Worm (Caenorhabditis elegans) whole organism, late embryonic: ENCODE measurements around the gene scl-7.

Source experiments
- C38D4.7 ChIP-seq: fragments of 200-800 bp; sonication (Bioruptor generic); optimal IDR thresholded peaks from 2 replicates; lab custom pipeline; 2018; ENCODE audit warnings: mild to moderate bottlenecking, missing genetic modification characterization, moderate library complexity, missing compliant biosample characterization
- F13H6.1 ChIP-seq: sonication (generic microtip); optimal IDR thresholded peaks from 2 replicates; lab custom pipeline; 2016; ENCODE audit warnings: missing genetic modification characterization, missing compliant biosample characterization
- K02D7.2 ChIP-seq: sonication (generic microtip); optimal IDR thresholded peaks from 2 replicates; lab custom pipeline; 2017; ENCODE audit warnings: mild to moderate bottlenecking, missing genetic modification characterization, missing compliant biosample characterization
- ama-1 ChIP-seq: fragments of 150-350 bp; optimal IDR thresholded peaks from 2 replicates; lab custom pipeline; 2014
- ceh-14 ChIP-seq: sonication (generic microtip); optimal IDR thresholded peaks from 2 replicates; lab custom pipeline; 2016; ENCODE audit warnings: missing genotype, missing genetic modification characterization, missing compliant biosample characterization
- ceh-18 ChIP-seq: sonication (generic microtip); optimal IDR thresholded peaks from 2 replicates; lab custom pipeline; 2016; ENCODE audit warnings: missing genetic modification characterization, missing compliant biosample characterization
- ceh-2 ChIP-seq: sonication (generic microtip); optimal IDR thresholded peaks from 2 replicates; lab custom pipeline; 2016; ENCODE audit warnings: missing genotype, missing genetic modification characterization, missing compliant biosample characterization
- ceh-24 ChIP-seq: sonication (generic microtip); optimal IDR thresholded peaks from 2 replicates; lab custom pipeline; 2016; ENCODE audit warnings: mild to moderate bottlenecking, missing genetic modification characterization, missing compliant biosample characterization
- ceh-34 ChIP-seq: sonication (generic microtip); optimal IDR thresholded peaks from 2 replicates; lab custom pipeline; 2016; ENCODE audit warnings: mild to moderate bottlenecking, missing genetic modification characterization, missing compliant biosample characterization
- ceh-45 ChIP-seq: fragments of 200-800 bp; sonication (Bioruptor generic); IDR thresholded peaks from 2 replicates; pipeline ENCODE4 v1.3.6; 2022; ENCODE audit warnings: missing genetic modification reagents, missing genetic modification characterization, missing compliant biosample characterization
- ceh-6 ChIP-seq: fragments of 200-800 bp; sonication (Bioruptor generic); optimal IDR thresholded peaks from 2 replicates; lab custom pipeline; 2018; ENCODE audit warnings: mild to moderate bottlenecking, missing genetic modification characterization, missing compliant biosample characterization
- dmd-4 ChIP-seq: sonication (generic microtip); optimal IDR thresholded peaks from 2 replicates; lab custom pipeline; 2016; ENCODE audit warnings: borderline replicate concordance, missing genetic modification characterization, missing compliant biosample characterization
- dve-1 ChIP-seq: sonication (generic microtip); optimal IDR thresholded peaks from 2 replicates; lab custom pipeline; 2017; ENCODE audit warnings: antibody characterized with exemption, mild to moderate bottlenecking, missing genetic modification characterization, missing compliant biosample characterization
- elt-2 ChIP-seq: sonication (generic microtip); optimal IDR thresholded peaks from 2 replicates; lab custom pipeline; 2016; ENCODE audit warnings: missing genetic modification reagents, missing genetic modification characterization, missing compliant biosample characterization
- elt-4 ChIP-seq: sonication (generic microtip); optimal IDR thresholded peaks from 2 replicates; lab custom pipeline; 2016; ENCODE audit warnings: missing genetic modification characterization, missing compliant biosample characterization
- eyg-1 ChIP-seq: sonication (generic microtip); optimal IDR thresholded peaks from 2 replicates; lab custom pipeline; 2016; ENCODE audit warnings: missing genotype, missing genetic modification characterization, missing compliant biosample characterization
- fax-1 ChIP-seq: sonication (generic microtip); optimal IDR thresholded peaks from 2 replicates; lab custom pipeline; 2016; ENCODE audit warnings: missing genotype, missing genetic modification characterization, missing compliant biosample characterization
- fkh-10 ChIP-seq: fragments of 150-350 bp; optimal IDR thresholded peaks from 2 replicates; lab custom pipeline; 2014; ENCODE audit warnings: missing biosample characterization, missing genetic modification reagents, missing genetic modification characterization
- hlh-13 ChIP-seq: fragments of 200-800 bp; sonication (Bioruptor generic); optimal IDR thresholded peaks from 2 replicates; lab custom pipeline; 2018; ENCODE audit warnings: mild to moderate bottlenecking, missing genetic modification characterization, missing compliant biosample characterization
- hlh-15 ChIP-seq: sonication (generic microtip); optimal IDR thresholded peaks from 2 replicates; lab custom pipeline; 2016; ENCODE audit warnings: missing genetic modification characterization, missing compliant biosample characterization
- hlh-30 ChIP-seq: sonication (generic microtip); optimal IDR thresholded peaks from 2 replicates; lab custom pipeline; 2017; ENCODE audit warnings: antibody characterized with exemption, missing genetic modification characterization, missing compliant biosample characterization; ENCODE audit not compliant: insufficient read depth
- lin-11 ChIP-seq: fragments of 200-800 bp; sonication (Bioruptor generic); optimal IDR thresholded peaks from 2 replicates; lab custom pipeline; 2018; ENCODE audit warnings: mild to moderate bottlenecking, missing genetic modification characterization, missing compliant biosample characterization
- madf-2 ChIP-seq: sonication (generic microtip); optimal IDR thresholded peaks from 2 replicates; lab custom pipeline; 2017; ENCODE audit warnings: missing genetic modification characterization, missing compliant biosample characterization
- pat-9 ChIP-seq: fragments of 200-800 bp; sonication (Bioruptor generic); optimal IDR thresholded peaks from 2 replicates; lab custom pipeline; 2018; ENCODE audit warnings: mild to moderate bottlenecking, missing genetic modification characterization, moderate library complexity, missing compliant biosample characterization
- pros-1 ChIP-seq: fragments of 150-350 bp; optimal IDR thresholded peaks from 2 replicates; lab custom pipeline; 2014; ENCODE audit warnings: missing biosample characterization, missing genetic modification reagents, missing genetic modification characterization
- rnt-1 ChIP-seq: sonication (generic microtip); optimal IDR thresholded peaks from 2 replicates; lab custom pipeline; 2016; ENCODE audit warnings: missing genetic modification characterization, missing compliant biosample characterization
- syd-9 ChIP-seq: sonication (generic microtip); optimal IDR thresholded peaks from 2 replicates; lab custom pipeline; 2016; ENCODE audit warnings: mild to moderate bottlenecking, missing genetic modification characterization, moderate library complexity, missing compliant biosample characterization
- tbx-2 ChIP-seq: sonication (generic microtip); optimal IDR thresholded peaks from 2 replicates; lab custom pipeline; 2016; ENCODE audit warnings: missing genetic modification characterization, missing compliant biosample characterization
- ttx-3 ChIP-seq: sonication (generic microtip); optimal IDR thresholded peaks from 2 replicates; lab custom pipeline; 2016; ENCODE audit warnings: missing genetic modification reagents, missing genetic modification characterization, missing compliant biosample characterization
- unc-3 ChIP-seq, 2 experiments: fragments of 200-800 bp in 1 of 2; sonication (Bioruptor generic) in 1 of 2; sonication (generic microtip) in 1 of 2; conservative IDR thresholded peaks in 1 of 2; optimal IDR thresholded peaks in 1 of 2; 2 replicates each; pipeline versions ENCODE4 v1.3.6 to Lab custom; 2016 to 2022; ENCODE audit warnings: missing compliant biosample characterization in 2 of 2, missing genetic modification characterization in 2 of 2, missing genetic modification reagents in 1 of 2
- unc-42 ChIP-seq: sonication (generic microtip); optimal IDR thresholded peaks from 2 replicates; lab custom pipeline; 2016; ENCODE audit warnings: missing genotype, missing genetic modification characterization, missing compliant biosample characterization

The scl-7 gene

DNA sequence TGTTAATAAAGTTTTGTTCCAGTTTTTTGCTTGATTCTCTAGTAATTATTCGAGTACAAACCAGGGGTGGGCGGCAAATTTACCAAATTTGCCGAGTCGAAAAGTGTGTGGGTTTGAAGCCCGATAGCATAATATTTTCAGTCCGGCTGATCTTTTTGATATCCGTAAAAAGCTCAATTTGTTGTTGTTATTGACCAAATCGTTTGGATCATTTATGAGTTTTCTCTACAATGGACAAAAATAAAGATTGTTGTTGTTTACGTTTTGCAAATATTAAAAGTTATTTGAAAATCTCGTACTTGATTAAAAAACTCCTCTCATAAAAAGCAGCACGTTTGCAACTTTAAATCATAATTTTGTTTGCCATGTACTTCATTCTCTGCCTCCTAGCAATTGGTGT is 14.2 kb upstream of the scl-7 start, which contains the start of gene scl-1 (continued):
- no peak for TF ChIP-seq C38D4.7
- no peak for TF ChIP-seq ceh-2
- no peak for TF ChIP-seq ama-1 (lab: Kevin White, UChicago)
- TF ChIP-seq, all 69 proteins: peak for 0

DNA sequence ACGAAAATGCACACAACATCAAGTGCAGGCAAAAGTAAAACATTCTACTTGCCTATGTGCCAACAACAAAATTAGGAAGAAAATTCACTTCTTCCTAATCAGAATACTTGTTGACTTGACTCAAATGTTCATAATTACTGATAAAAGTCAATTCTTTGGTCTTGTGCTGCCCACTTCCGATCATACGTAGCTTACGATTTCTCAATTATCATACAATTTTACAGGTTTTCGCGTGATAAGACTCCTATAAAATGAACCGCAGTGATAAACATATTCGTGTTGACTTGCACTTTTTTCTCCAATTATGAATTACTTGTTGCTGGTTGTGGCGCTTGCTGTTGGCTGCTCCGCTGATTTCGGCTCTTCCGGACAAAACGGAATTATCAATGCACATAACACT is 12.8 kb upstream of the scl-7 start, which contains the start of gene scl-2:
Gene scl-2, plus strand, starts transcription at position 293 of the 400 bp plus-strand sequence.
- no peak for TF ChIP-seq ama-1 (lab: Kevin White, UChicago)
- no peak for TF ChIP-seq fax-1 (tag; lab: Kevin White, UChicago)
- TF ChIP-seq lin-11 (tag; lab: Kevin White, UChicago) = no peak
- no peak for TF ChIP-seq ttx-3
- TF ChIP-seq rnt-1 (tag; lab: Kevin White, UChicago) = no peak
- TF ChIP-seq eyg-1 (tag; lab: Kevin White, UChicago) = no peak
- TF ChIP-seq ceh-45 (GFP tag; lab: Robert Waterston, UW) = no peak
- no peak for TF ChIP-seq ceh-2
- no peak for TF ChIP-seq ceh-18 (tag; lab: Kevin White, UChicago)
- TF ChIP-seq ceh-6 (GFP tag; lab: Kevin White, UChicago) = no peak
- TF ChIP-seq dve-1 (tag; lab: Kevin White, UChicago) = no peak
- no peak for TF ChIP-seq syd-9
- no peak for TF ChIP-seq unc-3 (GFP tag; conservative IDR thresholded peaks at IDR 0.05; lab: Robert Waterston, UW)
- no peak for TF ChIP-seq unc-3 (tag; optimal IDR thresholded peaks at IDR 0.05; lab: Kevin White, UChicago)
- TF ChIP-seq hlh-30 (tag; lab: Kevin White, UChicago) = no peak
- no peak for TF ChIP-seq ceh-24 (tag; lab: Kevin White, UChicago)
- no peak for TF ChIP-seq dmd-4 (tag; lab: Kevin White, UChicago)
- TF ChIP-seq hlh-15 (tag; lab: Kevin White, UChicago) = no peak
- no peak for TF ChIP-seq pros-1 (tag; lab: Kevin White, UChicago)

DNA sequence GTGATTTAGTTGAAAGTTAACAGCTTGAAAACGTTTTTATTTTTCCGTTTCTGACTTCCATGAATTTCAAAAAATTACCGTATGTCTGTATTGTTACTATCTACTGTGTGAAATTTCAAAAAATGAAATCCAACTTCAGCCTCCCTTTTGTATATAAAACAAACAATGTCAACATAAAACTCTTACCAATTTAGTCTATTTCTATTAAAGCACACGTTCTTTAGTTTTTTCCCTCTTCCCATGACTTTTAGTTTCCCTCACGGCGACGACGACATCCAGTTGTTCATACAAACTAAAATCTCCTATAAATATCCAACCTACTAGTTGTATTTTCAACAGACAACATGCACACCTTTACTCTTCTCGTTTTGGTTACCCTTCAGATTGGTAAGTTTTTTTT is 11.0 kb upstream of the scl-7 start, which contains the start of gene scl-3:
Gene scl-3, plus strand, starts transcription at position 301 of the 400 bp plus-strand sequence.
- TF ChIP-seq madf-2 (no peak), unc-42 (tag; lab: Kevin White, UChicago) (no peak), hlh-13 (no peak), fkh-10 (GFP tag; lab: Kevin White, UChicago) (no peak), ama-1 (lab: Kevin White, UChicago) (no peak), tbx-2 (tag; lab: Kevin White, UChicago) (no peak), pros-1 (tag; lab: Kevin White, UChicago) (no peak), ceh-24 (tag; lab: Kevin White, UChicago) (no peak), ceh-34 (tag; lab: Kevin White, UChicago) (no peak), F13H6.1 (tag; lab: Kevin White, UChicago) (no peak)

ce11 chrIV:13063714-13064113 is 6.5 kb upstream of the scl-7 start, which contains the start of gene scl-5:
Gene scl-5 (plus strand): TSS chrIV:13064014.
- TF ChIP-seq dve-1 (tag; lab: Kevin White, UChicago) (no peak), unc-3 (GFP tag; conservative IDR thresholded peaks at IDR 0.05; lab: Robert Waterston, UW) (no peak), unc-3 (tag; optimal IDR thresholded peaks at IDR 0.05; lab: Kevin White, UChicago) (no peak)

- TF ChIP-seq elt-4 (peak; percentile 37), pat-9 (no peak), ceh-14 (tag; lab: Kevin White, UChicago) (no peak), K02D7.2 (tag; lab: Kevin White, UChicago) (no peak)
Measured at ce11 chrIV:13066044-13066443, 4.2 kb upstream of the scl-7 start.

- TF ChIP-seq unc-42 (tag; lab: Kevin White, UChicago) = no peak
- TF ChIP-seq lin-11 (tag; lab: Kevin White, UChicago) = no peak
- no peak for TF ChIP-seq ceh-2
- TF ChIP-seq syd-9 = no peak
- no peak for TF ChIP-seq elt-2 (tag; lab: Kevin White, UChicago)
- no peak for TF ChIP-seq ceh-6 (GFP tag; lab: Kevin White, UChicago)
Measured at ce11 chrIV:13067200-13067599, 3.0 kb upstream of the scl-7 start, which contains the start of gene col-131. Gene col-131 (minus strand): TSS chrIV:13067300.
